Worm (Caenorhabditis elegans): ENCODE data around the gene bcmo-2.

ce11 chrII:3920611-3921010 is 10.0 kb upstream of the bcmo-2 start:
- TF ChIP-seq sma-3 (GFP tag; optimal IDR thresholded peaks at IDR 0.05) (no peak), mdl-1 (tag; optimal IDR thresholded peaks at IDR 0.05) (no peak), C34F6.9 (tag; optimal IDR thresholded peaks at IDR 0.05) (no peak), ZK546.5 (tag; optimal IDR thresholded peaks at IDR 0.05) (no peak), F13H6.1 (tag; optimal IDR thresholded peaks at IDR 0.05) (no peak), zag-1 (tag; optimal IDR thresholded peaks at IDR 0.05) (no peak), nhr-23 (tag; optimal IDR thresholded peaks at IDR 0.05) (no peak), nhr-77 (tag; optimal IDR thresholded peaks at IDR 0.05) (no peak), unc-39 (tag; optimal IDR thresholded peaks at IDR 0.05) (no peak), ceh-82 (tag; optimal IDR thresholded peaks at IDR 0.05) (no peak), lsy-2 (tag; optimal IDR thresholded peaks at IDR 0.05) (no peak), unc-62 (GFP tag; optimal IDR thresholded peaks at IDR 0.05) (no peak), snpc-4 (tag; optimal IDR thresholded peaks at IDR 0.05) (no peak)
